Fruit fly (Drosophila melanogaster) whole organism, wandering third instar larva: ENCODE measurements around the gene Akt.

Experiments
- HLH106 ChIP-seq: fragments of 200-800 bp; optimal IDR thresholded peaks from 3 replicates; lab custom pipeline; 2019; ENCODE audit warnings: missing biosample characterization, mild to moderate bottlenecking, missing genetic modification characterization, moderate library complexity
- Hnf4 ChIP-seq: fragments of 200-800 bp; sonication (Bioruptor generic); optimal IDR thresholded peaks from 2 replicates; lab custom pipeline; 2016; ENCODE audit warnings: missing biosample characterization, mild to moderate bottlenecking, missing genetic modification characterization
- Jra ChIP-seq: sonication (Bioruptor generic); optimal IDR thresholded peaks from 2 replicates; lab custom pipeline; 2016; ENCODE audit warnings: missing biosample characterization, missing genetic modification characterization
- Vsx2 ChIP-seq: fragments of 200-300, 225-300 bp; sonication (Bioruptor generic); optimal IDR thresholded peaks from 2 replicates; lab custom pipeline; 2018; ENCODE audit warnings: missing biosample characterization, missing genetic modification characterization; ENCODE audit not compliant: partially characterized antibody
- br ChIP-seq: fragments of 200-800 bp; sonication (Bioruptor generic); optimal IDR thresholded peaks from 2 replicates; lab custom pipeline; 2016; ENCODE audit warnings: missing biosample characterization, missing genetic modification characterization
- jim ChIP-seq: fragments of 175-275, 200-325 bp; sonication (Bioruptor generic); optimal IDR thresholded peaks from 2 replicates; lab custom pipeline; 2016; ENCODE audit warnings: missing biosample characterization, mild to moderate bottlenecking, missing genetic modification characterization
- pan ChIP-seq: fragments of >200 bp; optimal IDR thresholded peaks from 2 replicates; lab custom pipeline; 2017

dm6 chr3R:16074122-16074521 is 24.9 kb upstream of the Akt start:
- TF ChIP-seq Jra (GFP tag; lab: Kevin White, UChicago), result no peak
- no peak for TF ChIP-seq br (GFP tag; lab: Kevin White, UChicago)
- no peak for TF ChIP-seq pan (lab: Kevin White, UChicago)
- no peak for TF ChIP-seq jim (GFP tag; lab: Kevin White, UChicago)
- TF ChIP-seq Hnf4, result no peak
- TF ChIP-seq Vsx2, result no peak
- TF ChIP-seq HLH106 (tag; lab: Kevin White, UChicago), result no peak
